Worm (Caenorhabditis elegans) whole organism, young adult: ENCODE data around the gene lron-13.

Source experiments
- D2030.7 ChIP-seq: fragments of 200-800 bp; sonication (Bioruptor generic); IDR thresholded peaks from 2 replicates; pipeline ENCODE4 v1.3.6; 2022; ENCODE audit warnings: missing genetic modification reagents, missing genetic modification characterization, missing compliant biosample characterization
- F52B5.7 ChIP-seq: sonication (generic microtip); optimal IDR thresholded peaks from 2 replicates; lab custom pipeline; 2016; ENCODE audit warnings: mild to moderate bottlenecking, missing genetic modification characterization, missing compliant biosample characterization
- ZK185.1 ChIP-seq: sonication (generic microtip); optimal IDR thresholded peaks from 2 replicates; lab custom pipeline; 2016; ENCODE audit warnings: mild to moderate bottlenecking, missing genetic modification characterization, missing compliant biosample characterization; ENCODE audit not compliant: poor library complexity, severe bottlenecking
- aptf-2 ChIP-seq: fragments of 200-800 bp; sonication (Bioruptor generic); conservative IDR thresholded peaks from 2 replicates; pipeline ENCODE4 v1.3.6; 2022; ENCODE audit warnings: missing genetic modification reagents, missing genetic modification characterization, missing compliant biosample characterization
- ccch-3 ChIP-seq: fragments of 200-800 bp; sonication (Bioruptor generic); optimal IDR thresholded peaks from 2 replicates; lab custom pipeline; 2018; ENCODE audit warnings: mild to moderate bottlenecking, missing genetic modification characterization, missing compliant biosample characterization
- cebp-2 ChIP-seq: fragments of 200-800 bp; sonication (Bioruptor generic); IDR thresholded peaks from 2 replicates; pipeline ENCODE4 v1.3.6; 2022; ENCODE audit warnings: missing genetic modification characterization, missing compliant biosample characterization
- ceh-58 ChIP-seq: fragments of 200-800 bp; sonication (Bioruptor generic); IDR thresholded peaks from 2 replicates; pipeline ENCODE4 v1.3.6; 2022; ENCODE audit warnings: missing genetic modification characterization, missing compliant biosample characterization
- egl-18 ChIP-seq: fragments of 200-800 bp; sonication (Bioruptor generic); IDR thresholded peaks from 2 replicates; pipeline ENCODE4 v1.3.6; 2022; ENCODE audit warnings: missing genetic modification reagents, missing genetic modification characterization, missing compliant biosample characterization
- egrh-3 ChIP-seq: fragments of 200-800 bp; sonication (Bioruptor generic); IDR thresholded peaks from 2 replicates; pipeline ENCODE4 v1.3.6; 2022; ENCODE audit warnings: missing genetic modification reagents, missing genetic modification characterization, missing compliant biosample characterization
- hsf-1 ChIP-seq: fragments of 200-800 bp; sonication (Bioruptor generic); IDR thresholded peaks from 2 replicates; pipeline ENCODE4 v1.3.6; 2022; ENCODE audit warnings: missing genetic modification reagents, missing genetic modification characterization, missing compliant biosample characterization
- lag-1 ChIP-seq: fragments of 200-800 bp; sonication (Bioruptor generic); IDR thresholded peaks from 2 replicates; pipeline ENCODE4 v1.3.6; 2022; ENCODE audit warnings: missing genetic modification reagents, missing genetic modification characterization, missing compliant biosample characterization
- nfya-1 ChIP-seq: sonication (generic microtip); optimal IDR thresholded peaks from 2 replicates; lab custom pipeline; 2017; ENCODE audit warnings: antibody characterized with exemption, missing compliant biosample characterization, missing genetic modification characterization, borderline replicate concordance; ENCODE audit not compliant: insufficient read depth
- nfya-2 ChIP-seq: fragments of 200-800 bp; sonication (Bioruptor generic); IDR thresholded peaks from 2 replicates; pipeline ENCODE4 v1.3.6; 2022; ENCODE audit warnings: missing genetic modification reagents, missing genetic modification characterization, missing compliant biosample characterization
- repo-1 ChIP-seq: sonication (generic microtip); optimal IDR thresholded peaks from 2 replicates; lab custom pipeline; 2017; ENCODE audit warnings: mild to moderate bottlenecking, missing genetic modification characterization, missing compliant biosample characterization
- sea-2 ChIP-seq: fragments of 200-800 bp; sonication (Bioruptor generic); IDR thresholded peaks from 2 replicates; pipeline ENCODE4 v1.3.6; 2022; ENCODE audit warnings: missing genetic modification characterization, missing compliant biosample characterization
- zfh-2 ChIP-seq: fragments of 200-800 bp; sonication (Bioruptor generic); conservative IDR thresholded peaks from 2 replicates; pipeline ENCODE4 v1.3.6; 2022; ENCODE audit warnings: missing genetic modification reagents, missing genetic modification characterization, missing compliant biosample characterization
- ztf-28 ChIP-seq: fragments of 200-800 bp; sonication (Bioruptor generic); IDR thresholded peaks from 2 replicates; pipeline ENCODE4 v1.3.6; 2022; ENCODE audit warnings: missing genetic modification reagents, missing genetic modification characterization, missing compliant biosample characterization

lron-13 gene

ce11 chrIII:13580076-13580475 lies 52.8 kb downstream of the lron-13 start:
- TF ChIP-seq lag-1 (GFP tag; lab: Robert Waterston, UW) (no peak), zfh-2 (GFP tag; lab: Robert Waterston, UW) (peak; percentile 80), aptf-2 (GFP tag; lab: Robert Waterston, UW) (0 out of 2 replicates have a peak, but pooled peaks have one; percentile 12), egl-18 (GFP tag; lab: Robert Waterston, UW) (no peak), F52B5.7 (no peak), hsf-1 (GFP tag; lab: Robert Waterston, UW) (no peak)

ce11 chrIII:13580538-13580937 lies 53.3 kb downstream of the lron-13 start, which contains the start of gene T05D4.5:
T05D4.5 (plus strand) TSS chrIII:13580838.
- TF ChIP-seq ztf-28 (GFP tag; lab: Robert Waterston, UW) = no peak
- TF ChIP-seq ZK185.1 (tag; lab: Kevin White, UChicago) = no peak
- TF ChIP-seq ceh-58 (GFP tag; lab: Robert Waterston, UW) = no peak
- TF ChIP-seq nfya-1 (tag; lab: Kevin White, UChicago) = no peak
- no peak for TF ChIP-seq nfya-2 (GFP tag; lab: Robert Waterston, UW)
- no peak for TF ChIP-seq sea-2 (GFP tag; lab: Robert Waterston, UW)
- TF ChIP-seq ccch-3 (GFP tag; lab: Kevin White, UChicago) = no peak
- no peak for TF ChIP-seq cebp-2

ce11 chrIII:13581727-13582126 lies 54.5 kb downstream of the lron-13 start:
- TF ChIP-seq repo-1 (tag; lab: Kevin White, UChicago) (no peak), egrh-3 (GFP tag; lab: Robert Waterston, UW) (peak; percentile 18; the same call in 1 of the 2 replicates), zfh-2 (GFP tag; lab: Robert Waterston, UW) (peak; percentile 80)

- TF ChIP-seq D2030.7 (0 out of 2 replicates have a peak, but pooled peaks have one; percentile 14), cebp-2 (0 out of 2 replicates have a peak, but pooled peaks have one; percentile 39), egl-18 (GFP tag; lab: Robert Waterston, UW) (peak; percentile 77; the same call in 1 of the 2 replicates), ztf-28 (GFP tag; lab: Robert Waterston, UW) (peak; percentile 38; the same call in 1 of the 2 replicates)
Observed at ce11 chrIII:13585136-13585535, 57.9 kb downstream of the lron-13 start.
